Worm (Caenorhabditis elegans): ENCODE data around the gene nhr-234.

nhr-234 gene

ce11 chrII:12625673-12626072 lies 10.8 kb upstream of the nhr-234 start:
- TF ChIP-seq nhr-20 (tag; optimal IDR thresholded peaks at IDR 0.05), result peak; percentile 96
- TF ChIP-seq unc-130 (tag; optimal IDR thresholded peaks at IDR 0.05), result no peak
- TF ChIP-seq mep-1 (tag; optimal IDR thresholded peaks at IDR 0.05), result no peak
- no peak for TF ChIP-seq xbp-1 (tag; optimal IDR thresholded peaks at IDR 0.05)
- no peak for TF ChIP-seq snpc-4 (tag; optimal IDR thresholded peaks at IDR 0.05)
- no peak for TF ChIP-seq rnt-1 (tag; optimal IDR thresholded peaks at IDR 0.05)
- peak; percentile 79 for TF ChIP-seq blmp-1 (tag; optimal IDR thresholded peaks at IDR 0.05)
- TF ChIP-seq aha-1 (tag; optimal IDR thresholded peaks at IDR 0.05), result no peak
- peak in 1 of 2 experiments; percentile 28 for TF ChIP-seq lsy-2 (tag; optimal IDR thresholded peaks at IDR 0.05)
- peak in 1 of 3 experiments; percentile 33 for TF ChIP-seq dpl-1 (GFP tag; optimal IDR thresholded peaks at IDR 0.05)
- no peak for TF ChIP-seq unc-98 (GFP tag; IDR thresholded peaks at IDR 0.05)
- TF ChIP-seq tbx-2 (tag; optimal IDR thresholded peaks at IDR 0.05), result peak; percentile 83
- TF ChIP-seq lin-35 (GFP tag; optimal IDR thresholded peaks at IDR 0.05), result peak in 1 of 2 experiments; percentile 74
- TF ChIP-seq ces-1 (GFP tag; optimal IDR thresholded peaks at IDR 0.05), result no peak
- TF ChIP-seq sox-4 (tag; optimal IDR thresholded peaks at IDR 0.05), result no peak
- TF ChIP-seq elt-3 (tag; optimal IDR thresholded peaks at IDR 0.05), result peak; percentile 68 to 97 (median 94)
- peak; percentile 98 for TF ChIP-seq nhr-85 (tag)
- no peak for TF ChIP-seq unc-86 (tag; optimal IDR thresholded peaks at IDR 0.05)
- TF ChIP-seq ceh-88 (GFP tag; IDR thresholded peaks at IDR 0.05), result no peak
- TF ChIP-seq nhr-47 (tag; optimal IDR thresholded peaks at IDR 0.05), result peak; percentile 66
- no peak for TF ChIP-seq ceh-63 (GFP tag; optimal IDR thresholded peaks at IDR 0.05)
- TF ChIP-seq lin-14 (GFP tag; optimal IDR thresholded peaks at IDR 0.05), result peak; percentile 87
- TF ChIP-seq mdl-1 (tag; optimal IDR thresholded peaks at IDR 0.05), result peak in 1 of 2 experiments; percentile 75
- TF ChIP-seq snu-23 (GFP tag; optimal IDR thresholded peaks at IDR 0.05), result peak; percentile 62
- no peak for TF ChIP-seq fos-1 (tag; optimal IDR thresholded peaks at IDR 0.05)
- TF ChIP-seq grh-1 (GFP tag; IDR thresholded peaks at IDR 0.05), result peak; percentile 73
- no peak for TF ChIP-seq F16B12.6 (tag; optimal IDR thresholded peaks at IDR 0.05)
- no peak for TF ChIP-seq ceh-8 (GFP tag; optimal IDR thresholded peaks at IDR 0.05)
- TF ChIP-seq tlp-1 (tag; optimal IDR thresholded peaks at IDR 0.05), result no peak
- peak; percentile 84 for TF ChIP-seq nhr-19 (GFP tag; conservative IDR thresholded peaks at IDR 0.05)
- TF ChIP-seq irx-1 (tag; optimal IDR thresholded peaks at IDR 0.05), result no peak
- peak; percentile 74 for TF ChIP-seq nhr-90 (tag; optimal IDR thresholded peaks at IDR 0.05; ENCODE audit: poor library complexity)
- TF ChIP-seq nhr-71 (tag; optimal IDR thresholded peaks at IDR 0.05), result peak; percentile 84
- no peak for TF ChIP-seq swsn-7 (tag; optimal IDR thresholded peaks at IDR 0.05)

DNA sequence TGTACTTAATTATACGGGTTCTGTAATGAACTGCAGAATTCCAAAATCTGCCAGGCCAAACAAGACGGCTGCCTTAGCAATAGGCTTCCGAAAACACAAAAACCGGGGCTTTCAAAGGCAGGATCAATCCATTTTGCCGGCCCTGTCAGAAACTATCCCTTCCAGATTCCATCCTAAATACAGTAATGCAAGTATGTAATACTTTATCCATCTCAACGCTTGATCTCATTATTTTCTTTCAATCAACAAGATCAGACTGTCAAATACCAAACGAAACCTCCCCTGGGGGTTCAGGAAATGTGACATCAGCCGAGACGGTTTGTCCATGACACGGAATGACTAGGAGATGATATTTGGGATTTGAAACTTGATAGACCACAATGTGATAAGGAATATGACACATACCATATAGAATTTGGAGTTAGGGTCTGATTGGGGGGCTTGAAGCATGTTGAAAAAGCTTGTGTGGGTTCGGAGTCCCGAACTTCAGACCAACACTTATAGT lies 10.3 kb upstream of the nhr-234 start:
- no peak for TF ChIP-seq lin-14 (GFP tag; optimal IDR thresholded peaks at IDR 0.05)
- TF ChIP-seq pqm-1 (tag; optimal IDR thresholded peaks at IDR 0.05), result no peak
- TF ChIP-seq ceh-63 (GFP tag; optimal IDR thresholded peaks at IDR 0.05), result no peak
- TF ChIP-seq sptf-1 (tag; optimal IDR thresholded peaks at IDR 0.05), result no peak
- TF ChIP-seq nhr-237 (tag; optimal IDR thresholded peaks at IDR 0.05), result no peak
- TF ChIP-seq nhr-12 (tag; optimal IDR thresholded peaks at IDR 0.05), result no peak
- TF ChIP-seq nhr-71 (tag; optimal IDR thresholded peaks at IDR 0.05), result no peak
- no peak for TF ChIP-seq nhr-19 (GFP tag; conservative IDR thresholded peaks at IDR 0.05)
- no peak for TF ChIP-seq ceh-90 (tag; optimal IDR thresholded peaks at IDR 0.05)
- no peak for TF ChIP-seq dsc-1 (tag; optimal IDR thresholded peaks at IDR 0.05)
- TF ChIP-seq lin-15B (tag; optimal IDR thresholded peaks at IDR 0.05), result no peak
- TF ChIP-seq C34B4.2 (tag; optimal IDR thresholded peaks at IDR 0.05), result no peak
- TF ChIP-seq ztf-11 (tag; optimal IDR thresholded peaks at IDR 0.05), result no peak
- TF ChIP-seq snu-23 (GFP tag; optimal IDR thresholded peaks at IDR 0.05), result no peak
- TF ChIP-seq unc-86 (tag; optimal IDR thresholded peaks at IDR 0.05), result no peak
- TF ChIP-seq nhr-47 (tag; optimal IDR thresholded peaks at IDR 0.05), result no peak
- no peak for TF ChIP-seq skn-1 (tag; optimal IDR thresholded peaks at IDR 0.05)

All from whole organism, L1 larva.